Worm (Caenorhabditis elegans) whole organism, L1 larva: ENCODE measurements around the gene C01G10.17.
A peak's percentile ranks its signal among the peaks of the same experiment; 100 is the strongest.

Experiments used
- C16A3.4 ChIP-seq: fragments of 150-350 bp; optimal IDR thresholded peaks from 2 replicates; lab custom pipeline; 2014; ENCODE audit warnings: missing biosample characterization, missing genetic modification characterization
- C34B4.2 ChIP-seq: sonication (generic microtip); optimal IDR thresholded peaks from 2 replicates; lab custom pipeline; 2017; ENCODE audit warnings: mild to moderate bottlenecking, missing genetic modification characterization, missing compliant biosample characterization
- Y116A8C.19 ChIP-seq: sonication (generic microtip); optimal IDR thresholded peaks from 2 replicates; lab custom pipeline; 2016; ENCODE audit warnings: missing compliant biosample characterization, missing genetic modification characterization, borderline replicate concordance
- aha-1 ChIP-seq: fragments of 150-350 bp; optimal IDR thresholded peaks from 2 replicates; lab custom pipeline; 2014; ENCODE audit warnings: missing biosample characterization, missing genetic modification characterization
- aly-2 ChIP-seq: fragments of 150-350 bp; optimal IDR thresholded peaks from 2 replicates; lab custom pipeline; 2014; ENCODE audit warnings: missing biosample characterization, missing genetic modification characterization
- blmp-1 ChIP-seq: fragments of 150-350 bp; optimal IDR thresholded peaks from 2 replicates; lab custom pipeline; 2014; ENCODE audit warnings: missing biosample characterization, missing genetic modification characterization
- ceh-8 ChIP-seq: fragments of 200-800 bp; sonication (Bioruptor generic); optimal IDR thresholded peaks from 2 replicates; lab custom pipeline; 2018; ENCODE audit warnings: mild to moderate bottlenecking, missing genetic modification characterization, moderate library complexity, missing compliant biosample characterization
- dsc-1 ChIP-seq: sonication (generic microtip); optimal IDR thresholded peaks from 2 replicates; lab custom pipeline; 2016; ENCODE audit warnings: mild to moderate bottlenecking, missing genetic modification characterization, missing compliant biosample characterization
- efl-1 ChIP-seq, 4 experiments: fragments of 150-350 bp; optimal IDR thresholded peaks in 3 of 4; peaks in 1 of 4; 1 replicate in 1 of 4; 2 replicates in 3 of 4; lab custom pipeline; 2014; ENCODE audit warnings: missing biosample characterization in 2 of 4, missing genetic modification characterization in 2 of 4, missing genetic modification reagents in 2 of 4
- efl-3 ChIP-seq: fragments of 200-800 bp; sonication (Bioruptor generic); optimal IDR thresholded peaks from 2 replicates; lab custom pipeline; 2018; ENCODE audit warnings: mild to moderate bottlenecking, missing genetic modification characterization, missing compliant biosample characterization
- egl-13 ChIP-seq: sonication (generic microtip); optimal IDR thresholded peaks from 2 replicates; lab custom pipeline; 2016; ENCODE audit warnings: missing genotype, missing genetic modification reagents, missing genetic modification characterization, missing compliant biosample characterization
- elt-3 ChIP-seq, 6 experiments: fragments of 150-350 bp in 1 of 6; sonication (generic microtip); optimal IDR thresholded peaks; 2 replicates each; lab custom pipeline; 2017 to 2018; ENCODE audit warnings: missing biosample characterization in 6 of 6, missing genetic modification characterization in 6 of 6, inconsistent platforms in 1 of 6
- fkh-10 ChIP-seq: sonication (generic microtip); optimal IDR thresholded peaks from 2 replicates; lab custom pipeline; 2017; ENCODE audit warnings: missing biosample characterization, missing genetic modification reagents, missing genetic modification characterization
- fkh-8 ChIP-seq: sonication (generic microtip); optimal IDR thresholded peaks from 2 replicates; lab custom pipeline; 2016; ENCODE audit warnings: mild to moderate bottlenecking, missing genetic modification characterization, missing compliant biosample characterization
- grh-1 ChIP-seq: fragments of 200-800 bp; sonication (Bioruptor generic); IDR thresholded peaks from 2 replicates; pipeline ENCODE4 v1.3.6; 2022; ENCODE audit warnings: missing genetic modification reagents, missing genetic modification characterization, missing compliant biosample characterization
- hlh-17 ChIP-seq: fragments of 200-800 bp; sonication (Bioruptor generic); optimal IDR thresholded peaks from 2 replicates; lab custom pipeline; 2018; ENCODE audit warnings: missing genetic modification characterization, mild to moderate bottlenecking, missing compliant biosample characterization, moderate library complexity, borderline replicate concordance
- hlh-4 ChIP-seq: sonication (generic microtip); optimal IDR thresholded peaks from 2 replicates; lab custom pipeline; 2016; ENCODE audit warnings: mild to moderate bottlenecking, missing genetic modification characterization, missing compliant biosample characterization
- hpl-2 ChIP-seq: fragments of 150-350 bp; optimal IDR thresholded peaks from 2 replicates; lab custom pipeline; 2014; ENCODE audit warnings: missing biosample characterization, missing genetic modification reagents, missing genetic modification characterization
- irx-1 ChIP-seq: sonication (generic microtip); optimal IDR thresholded peaks from 2 replicates; lab custom pipeline; 2016; ENCODE audit warnings: missing genetic modification characterization, missing compliant biosample characterization
- isw-1 ChIP-seq: fragments of 200-800 bp; sonication (Bioruptor generic); IDR thresholded peaks from 2 replicates; pipeline ENCODE4 v1.3.6; 2022; ENCODE audit warnings: missing genetic modification characterization, missing compliant biosample characterization
- lin-13 ChIP-seq: fragments of 150-350 bp; optimal IDR thresholded peaks from 2 replicates; lab custom pipeline; 2014; ENCODE audit warnings: missing biosample characterization, missing genetic modification reagents, missing genetic modification characterization
- lin-14 ChIP-seq: fragments of 200-800 bp; sonication (Bioruptor generic); optimal IDR thresholded peaks from 2 replicates; lab custom pipeline; 2018; ENCODE audit warnings: mild to moderate bottlenecking, missing genetic modification characterization, moderate library complexity, missing compliant biosample characterization
- lin-15B ChIP-seq: fragments of 150-350 bp; sonication (generic microtip); optimal IDR thresholded peaks from 3 replicates; lab custom pipeline; 2014; ENCODE audit warnings: missing biosample characterization, missing genetic modification characterization
- lin-35 ChIP-seq, 2 experiments: fragments of 150-350 bp; optimal IDR thresholded peaks; 2 replicates each; lab custom pipeline; 2014; ENCODE audit warnings: missing biosample characterization in 2 of 2, missing genetic modification characterization in 2 of 2, missing genetic modification reagents in 2 of 2
- mab-9 ChIP-seq: fragments of 200-800 bp; sonication (Bioruptor generic); IDR thresholded peaks from 2 replicates; pipeline ENCODE4 v1.3.6; 2022; ENCODE audit warnings: missing genetic modification reagents, missing genetic modification characterization, missing compliant biosample characterization
- nhr-19 ChIP-seq: fragments of 200-800 bp; sonication (Bioruptor generic); conservative IDR thresholded peaks from 2 replicates; pipeline ENCODE4 v1.3.6; 2022; ENCODE audit warnings: missing genetic modification characterization, missing compliant biosample characterization
- nhr-237 ChIP-seq: fragments of 150-350 bp; optimal IDR thresholded peaks from 2 replicates; lab custom pipeline; 2014; ENCODE audit warnings: missing biosample characterization, missing genetic modification characterization
- nhr-71 ChIP-seq: sonication (generic microtip); optimal IDR thresholded peaks from 2 replicates; lab custom pipeline; 2016; ENCODE audit warnings: mild to moderate bottlenecking, missing genetic modification characterization, moderate library complexity, missing compliant biosample characterization
- nhr-76 ChIP-seq: sonication (generic microtip); optimal IDR thresholded peaks from 2 replicates; lab custom pipeline; 2017; ENCODE audit warnings: missing biosample characterization, missing genetic modification characterization
- nhr-77 ChIP-seq: fragments of 150-350 bp; optimal IDR thresholded peaks from 2 replicates; lab custom pipeline; 2014; ENCODE audit warnings: missing biosample characterization, missing genetic modification characterization
- nhr-84 ChIP-seq: sonication (generic microtip); optimal IDR thresholded peaks from 2 replicates; lab custom pipeline; 2017; ENCODE audit warnings: missing biosample characterization, missing genetic modification characterization
- nhr-90 ChIP-seq: sonication (generic microtip); optimal IDR thresholded peaks from 2 replicates; lab custom pipeline; 2016; ENCODE audit warnings: mild to moderate bottlenecking, missing genetic modification characterization, missing compliant biosample characterization; ENCODE audit not compliant: poor library complexity
- pax-3 ChIP-seq: fragments of 200-800 bp; sonication (Bioruptor generic); optimal IDR thresholded peaks from 2 replicates; lab custom pipeline; 2018; ENCODE audit warnings: mild to moderate bottlenecking, missing genetic modification characterization, moderate library complexity, missing compliant biosample characterization
- pqm-1 ChIP-seq: sonication (generic microtip); optimal IDR thresholded peaks from 3 replicates; lab custom pipeline; 2017; ENCODE audit warnings: missing biosample characterization, missing genetic modification characterization
- rnt-1 ChIP-seq: sonication (generic microtip); optimal IDR thresholded peaks from 2 replicates; lab custom pipeline; 2016; ENCODE audit warnings: mild to moderate bottlenecking, missing genetic modification characterization, moderate library complexity, missing compliant biosample characterization
- skn-1 ChIP-seq: fragments of 150-350 bp; optimal IDR thresholded peaks from 2 replicates; lab custom pipeline; 2014; ENCODE audit warnings: missing biosample characterization, missing genetic modification characterization
- snpc-4 ChIP-seq: fragments of 150-350 bp; optimal IDR thresholded peaks from 2 replicates; lab custom pipeline; 2014; ENCODE audit warnings: missing biosample characterization, missing genetic modification characterization
- snu-23 ChIP-seq: sonication (generic microtip); optimal IDR thresholded peaks from 2 replicates; lab custom pipeline; 2016; ENCODE audit warnings: missing genetic modification characterization, missing compliant biosample characterization
- sptf-1 ChIP-seq: fragments of 150-350 bp; optimal IDR thresholded peaks from 2 replicates; lab custom pipeline; 2014; ENCODE audit warnings: missing biosample characterization, missing genetic modification characterization
- swsn-7 ChIP-seq: sonication (generic microtip); optimal IDR thresholded peaks from 2 replicates; lab custom pipeline; 2016; ENCODE audit warnings: missing genetic modification characterization, missing compliant biosample characterization
- tlp-1 ChIP-seq: fragments of 150-350 bp; optimal IDR thresholded peaks from 2 replicates; lab custom pipeline; 2014; ENCODE audit warnings: missing biosample characterization, missing genetic modification characterization
- unc-62 ChIP-seq: fragments of 150-350 bp; optimal IDR thresholded peaks from 2 replicates; lab custom pipeline; 2014; ENCODE audit warnings: missing biosample characterization, missing genetic modification reagents, missing genetic modification characterization
- unc-86 ChIP-seq: sonication (generic microtip); optimal IDR thresholded peaks from 2 replicates; lab custom pipeline; 2016; ENCODE audit warnings: missing genetic modification characterization, missing compliant biosample characterization
- xbp-1 ChIP-seq: sonication (generic microtip); optimal IDR thresholded peaks from 2 replicates; lab custom pipeline; 2016; ENCODE audit warnings: missing genetic modification characterization, missing compliant biosample characterization
- zag-1 ChIP-seq: fragments of 150-350 bp; optimal IDR thresholded peaks from 2 replicates; lab custom pipeline; 2014; ENCODE audit warnings: missing biosample characterization, missing genetic modification characterization
- zip-4 ChIP-seq: fragments of 200-800 bp; sonication (Bioruptor generic); optimal IDR thresholded peaks from 2 replicates; lab custom pipeline; 2018; ENCODE audit warnings: mild to moderate bottlenecking, missing genetic modification characterization, moderate library complexity, missing compliant biosample characterization

The C01G10.17 gene

DNA sequence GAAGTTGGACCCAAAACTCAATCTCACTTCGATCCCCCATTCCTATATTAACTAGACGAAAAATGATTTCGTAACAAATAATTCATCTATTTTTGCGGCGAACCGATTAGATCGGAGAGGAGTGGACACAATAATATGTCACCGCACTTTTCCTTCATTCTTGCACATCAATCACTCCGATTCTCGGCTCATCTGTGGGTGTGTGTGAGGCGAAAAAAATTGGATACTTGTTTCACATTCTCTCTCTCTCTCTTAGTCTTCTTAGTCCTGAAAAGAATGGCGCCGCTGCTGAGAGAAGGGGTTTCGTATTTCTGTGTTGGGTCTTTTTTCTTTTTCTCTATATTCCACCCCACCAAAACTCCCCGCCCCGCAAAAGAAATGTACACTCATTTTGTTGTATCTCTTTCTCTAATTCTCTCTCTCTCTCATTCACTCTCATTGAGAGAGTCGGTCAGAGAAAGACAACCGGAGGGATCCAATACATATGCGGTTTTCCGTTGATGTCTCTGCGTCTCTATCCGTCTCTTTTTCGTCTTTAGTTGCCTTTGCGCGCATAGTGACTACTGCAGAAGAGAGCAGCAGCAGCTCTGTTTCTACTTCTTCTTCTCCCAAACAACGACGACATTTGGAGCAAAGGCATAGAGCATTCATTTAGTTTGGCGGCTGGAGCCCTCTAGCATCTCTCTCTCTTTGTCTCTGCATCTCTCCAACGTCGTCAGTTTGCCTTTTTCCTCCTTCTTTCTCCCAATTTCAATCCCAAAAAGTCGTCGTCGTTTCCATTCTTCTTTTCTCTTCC lies 19.3 kb upstream of the C01G10.17 start, which contains the start of gene unc-76 (continued):
- no peak for TF ChIP-seq hlh-17
- TF ChIP-seq aly-2 (tag; lab: Kevin White, UChicago): peak; percentile 41
- peak; percentile 40 for TF ChIP-seq snpc-4 (tag; lab: Kevin White, UChicago)
- no peak for TF ChIP-seq efl-3 (GFP tag; lab: Kevin White, UChicago)
- TF ChIP-seq nhr-84 (tag; lab: Kevin White, UChicago): no peak
- TF ChIP-seq swsn-7: peak; percentile 90
- TF ChIP-seq egl-13 (tag; lab: Kevin White, UChicago): no peak
- peak; percentile 89 for TF ChIP-seq dsc-1 (tag; lab: Kevin White, UChicago)
- peak; percentile 71 for TF ChIP-seq nhr-77 (tag; lab: Kevin White, UChicago)
- TF ChIP-seq hpl-2: no peak
- TF ChIP-seq unc-62 (GFP tag; lab: Kevin White, UChicago): no peak
- peak; percentile 91 for TF ChIP-seq zag-1
- TF ChIP-seq pax-3: peak; percentile 88
- peak; percentile 68 for TF ChIP-seq isw-1 (GFP tag; lab: Robert Waterston, UW)
- TF ChIP-seq nhr-237: peak; percentile 77
- peak; percentile 29 for TF ChIP-seq lin-15B (tag; lab: Kevin White, UChicago)
- TF ChIP-seq sptf-1 (tag; lab: Kevin White, UChicago): no peak
- peak; percentile 76 to 80 for TF ChIP-seq efl-1 (optimal IDR thresholded peaks at IDR 0.05; lab: Kevin White, UChicago)
- TF ChIP-seq efl-1 (GFP tag; optimal IDR thresholded peaks at IDR 0.05 in 1 of 2; lab: Kevin White, UChicago): peak; percentile 52 to 94

DNA sequence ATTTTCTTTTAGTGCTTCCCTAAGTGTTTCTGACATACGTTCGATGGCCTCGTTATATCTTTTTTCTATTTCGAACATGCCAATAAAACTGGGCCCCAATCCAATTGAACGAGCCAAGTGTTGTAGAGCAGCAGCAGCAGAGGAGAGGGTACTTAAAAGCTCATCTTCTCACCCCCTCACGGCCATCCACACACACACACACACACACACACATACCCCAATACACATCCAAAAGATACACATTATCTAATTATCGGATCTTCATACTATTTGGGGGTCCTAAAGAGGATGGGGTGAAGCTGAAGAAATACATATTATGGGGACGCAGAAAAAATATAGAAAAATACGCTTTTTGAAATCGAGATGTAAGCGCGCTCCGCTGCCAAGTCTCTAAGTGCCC lies 17.8 kb upstream of the C01G10.17 start:
- TF ChIP-seq lin-14 (GFP tag; lab: Kevin White, UChicago) (peak; percentile 64), zip-4 (GFP tag; lab: Kevin White, UChicago) (no peak)

DNA sequence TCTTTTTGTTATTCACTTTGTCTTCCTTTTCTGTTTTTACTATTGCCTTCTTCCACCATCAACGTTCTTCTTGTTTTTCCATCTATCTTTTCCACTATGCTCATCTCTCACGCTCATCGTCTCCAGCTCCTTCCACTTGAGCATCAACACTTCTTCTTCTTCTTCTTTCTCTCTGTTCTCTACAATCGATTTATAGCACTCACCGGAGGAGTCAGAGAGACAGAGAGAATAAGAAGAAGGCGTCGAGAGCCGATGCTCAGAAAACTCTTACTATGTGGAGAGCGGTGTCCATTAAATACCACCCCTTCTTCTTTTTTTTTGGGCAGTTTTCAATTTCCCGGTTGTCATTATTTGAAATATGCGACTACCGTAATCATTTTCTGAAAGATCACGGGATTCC lies 15.7 kb upstream of the C01G10.17 start:
- TF ChIP-seq snpc-4 (tag; lab: Kevin White, UChicago) (no peak), zip-4 (GFP tag; lab: Kevin White, UChicago) (no peak), nhr-90 (tag; lab: Kevin White, UChicago) (no peak), nhr-19 (GFP tag; lab: Robert Waterston, UW) (no peak), tlp-1 (tag; lab: Kevin White, UChicago) (no peak), unc-86 (no peak), sptf-1 (tag; lab: Kevin White, UChicago) (no peak), skn-1 (no peak), mab-9 (GFP tag; lab: Robert Waterston, UW) (no peak), hlh-17 (no peak), aha-1 (tag; lab: Kevin White, UChicago) (no peak), C16A3.4 (tag; lab: Kevin White, UChicago) (no peak), fkh-8 (no peak), irx-1 (tag; lab: Kevin White, UChicago) (no peak), lin-13 (GFP tag; lab: Kevin White, UChicago) (no peak), C34B4.2 (tag; lab: Kevin White, UChicago) (no peak), nhr-71 (no peak), xbp-1 (tag; lab: Kevin White, UChicago) (no peak), blmp-1 (tag; lab: Kevin White, UChicago) (no peak), egl-13 (tag; lab: Kevin White, UChicago) (no peak), lin-14 (GFP tag; lab: Kevin White, UChicago) (peak; percentile 68), hlh-4 (tag; lab: Kevin White, UChicago) (no peak), lin-35 (GFP tag; optimal IDR thresholded peaks at IDR 0.05; lab: Kevin White, UChicago) (peak in 1 of 2 experiments; percentile 11), snu-23 (GFP tag; lab: Kevin White, UChicago) (no peak), nhr-237 (no peak), efl-3 (GFP tag; lab: Kevin White, UChicago) (no peak), grh-1 (GFP tag; lab: Robert Waterston, UW) (no peak), rnt-1 (tag; lab: Kevin White, UChicago) (peak; percentile 23), fkh-10 (peak; percentile 23), pqm-1 (no peak), nhr-76 (no peak), ceh-8 (no peak), elt-3 (tag; optimal IDR thresholded peaks at IDR 0.05; lab: Kevin White, UChicago) (no peak), efl-1 (optimal IDR thresholded peaks at IDR 0.05; lab: Kevin White, UChicago) (peak; percentile 12 to 24), efl-1 (GFP tag; optimal IDR thresholded peaks at IDR 0.05 in 1 of 2; lab: Kevin White, UChicago) (peak in 1 of 2 experiments; percentile 11), Y116A8C.19 (tag; lab: Kevin White, UChicago) (no peak), lin-15B (tag; lab: Kevin White, UChicago) (no peak)
